Fruit fly (Drosophila melanogaster) whole organism, wandering third instar larva: Measurements from ENCODE around the gene BBS1.

Source experiments
- Abd-B ChIP-seq: fragments of >200 bp; optimal IDR thresholded peaks from 2 replicates; lab custom pipeline; 2017; ENCODE audit warnings: missing biosample characterization, missing genetic modification characterization
- CG32264 ChIP-seq: fragments of 200-800 bp; sonication (Bioruptor generic); optimal IDR thresholded peaks from 2 replicates; lab custom pipeline; 2016; ENCODE audit warnings: missing biosample characterization, missing genetic modification characterization
- CrebA ChIP-seq: fragments of 200-800 bp; sonication (Bioruptor generic); optimal IDR thresholded peaks from 2 replicates; lab custom pipeline; 2016; ENCODE audit warnings: missing biosample characterization, mild to moderate bottlenecking, missing genetic modification characterization, borderline replicate concordance
- Dfd ChIP-seq: fragments of >200 bp; optimal IDR thresholded peaks from 2 replicates; lab custom pipeline; 2017; ENCODE audit warnings: missing biosample characterization, missing genetic modification characterization
- Dif ChIP-seq: fragments of 200-275, 200-300 bp; sonication (Bioruptor generic); optimal IDR thresholded peaks from 2 replicates; lab custom pipeline; 2018; ENCODE audit warnings: missing biosample characterization, missing genetic modification characterization; ENCODE audit not compliant: partially characterized antibody
- HLH106 ChIP-seq: fragments of 200-800 bp; optimal IDR thresholded peaks from 3 replicates; lab custom pipeline; 2019; ENCODE audit warnings: missing biosample characterization, mild to moderate bottlenecking, missing genetic modification characterization, moderate library complexity
- Hr83 ChIP-seq: fragments of 200-300 bp; sonication (Bioruptor generic); optimal IDR thresholded peaks from 2 replicates; lab custom pipeline; 2016; ENCODE audit warnings: missing biosample characterization, mild to moderate bottlenecking, missing genetic modification characterization, moderate library complexity; ENCODE audit not compliant: poor library complexity, severe bottlenecking
- Jra ChIP-seq: sonication (Bioruptor generic); optimal IDR thresholded peaks from 2 replicates; lab custom pipeline; 2016; ENCODE audit warnings: missing biosample characterization, missing genetic modification characterization
- Mio ChIP-seq: sonication (Bioruptor generic); optimal IDR thresholded peaks from 2 replicates; lab custom pipeline; 2016; ENCODE audit warnings: missing biosample characterization, missing genetic modification characterization
- Myc ChIP-seq: fragments of >200 bp; optimal IDR thresholded peaks from 2 replicates; lab custom pipeline; 2017
- N ChIP-seq: fragments of >200 bp; optimal IDR thresholded peaks from 2 replicates; lab custom pipeline; 2018; ENCODE audit warnings: missing biosample characterization, missing external identifiers, missing genetic modification characterization
- OdsH ChIP-seq: fragments of 200-800 bp; sonication (Bioruptor generic); optimal IDR thresholded peaks from 2 replicates; lab custom pipeline; 2016; ENCODE audit warnings: missing biosample characterization, mild to moderate bottlenecking, missing genetic modification characterization
- Sp1 ChIP-seq: fragments of 200-800 bp; sonication (Bioruptor generic); optimal IDR thresholded peaks from 3 replicates; lab custom pipeline; 2019; ENCODE audit warnings: missing biosample characterization, mild to moderate bottlenecking, missing genetic modification characterization, moderate library complexity
- Vsx2 ChIP-seq: fragments of 200-300, 225-300 bp; sonication (Bioruptor generic); optimal IDR thresholded peaks from 2 replicates; lab custom pipeline; 2018; ENCODE audit warnings: missing biosample characterization, missing genetic modification characterization; ENCODE audit not compliant: partially characterized antibody
- brk ChIP-seq: fragments of 200-800 bp; sonication (Bioruptor generic); optimal IDR thresholded peaks from 2 replicates; lab custom pipeline; 2016; ENCODE audit warnings: missing biosample characterization, mild to moderate bottlenecking, missing genetic modification characterization
- dl ChIP-seq, 2 experiments: fragments of 175-275, 200-275 bp in 1 of 2; fragments of 200-275 bp in 1 of 2; sonication (Bioruptor generic); optimal IDR thresholded peaks; lab custom pipeline; 2018; ENCODE audit warnings: mild to moderate bottlenecking in 2 of 2, missing biosample characterization in 2 of 2, missing genetic modification characterization in 2 of 2, moderate library complexity in 2 of 2; ENCODE audit not compliant: partially characterized antibody in 2 of 2, insufficient read depth in 1 of 2
- dmrt93B ChIP-seq: fragments of 200-800 bp; sonication (Bioruptor generic); optimal IDR thresholded peaks from 2 replicates; lab custom pipeline; 2018; ENCODE audit warnings: missing biosample characterization, mild to moderate bottlenecking, missing genetic modification characterization
- dsf ChIP-seq: sonication (Bioruptor generic); optimal IDR thresholded peaks from 2 replicates; lab custom pipeline; 2016; ENCODE audit warnings: missing biosample characterization, missing genetic modification characterization, borderline replicate concordance
- ey ChIP-seq: fragments of 200-800 bp; sonication (Bioruptor generic); optimal IDR thresholded peaks from 2 replicates; lab custom pipeline; 2016; ENCODE audit warnings: missing biosample characterization, missing genetic modification characterization
- fru ChIP-seq: fragments of 200-800 bp; sonication (Bioruptor generic); optimal IDR thresholded peaks from 3 replicates; lab custom pipeline; 2016; ENCODE audit warnings: missing biosample characterization, mild to moderate bottlenecking, missing genetic modification characterization
- h ChIP-seq: fragments of 200-800 bp; sonication (Bioruptor generic); optimal IDR thresholded peaks from 3 replicates; lab custom pipeline; 2016; ENCODE audit warnings: missing biosample characterization, mild to moderate bottlenecking, missing genetic modification characterization
- jim ChIP-seq: fragments of 175-275, 200-325 bp; sonication (Bioruptor generic); optimal IDR thresholded peaks from 2 replicates; lab custom pipeline; 2016; ENCODE audit warnings: missing biosample characterization, mild to moderate bottlenecking, missing genetic modification characterization
- lola ChIP-seq: fragments of >200 bp; optimal IDR thresholded peaks from 2 replicates; lab custom pipeline; 2017; ENCODE audit warnings: missing biosample characterization, missing genetic modification characterization
- psq ChIP-seq: fragments of 200-800 bp; sonication (Bioruptor generic); optimal IDR thresholded peaks from 3 replicates; lab custom pipeline; 2017; ENCODE audit warnings: missing biosample characterization, mild to moderate bottlenecking, missing genetic modification characterization, moderate library complexity
- rgr ChIP-seq: fragments of 200-800 bp; sonication (Bioruptor generic); optimal IDR thresholded peaks from 3 replicates; lab custom pipeline; 2016; ENCODE audit warnings: missing biosample characterization, mild to moderate bottlenecking, missing genetic modification characterization
- sv ChIP-seq: fragments of 200-800 bp; sonication (Bioruptor generic); optimal IDR thresholded peaks from 3 replicates; lab custom pipeline; 2016; ENCODE audit warnings: missing biosample characterization, missing genetic modification characterization
- tai ChIP-seq: sonication (Bioruptor generic); optimal IDR thresholded peaks from 2 replicates; lab custom pipeline; 2016; ENCODE audit warnings: missing biosample characterization, missing genetic modification characterization
- usp ChIP-seq: fragments of >200 bp; optimal IDR thresholded peaks from 2 replicates; lab custom pipeline; 2017; ENCODE audit warnings: missing biosample characterization, missing genetic modification characterization

Gene BBS1

dm6 chr3L:7134818-7135217 lies 9.1 kb downstream of the BBS1 start:
- TF ChIP-seq jim (GFP tag; lab: Kevin White, UChicago) (peak; percentile 12), ey (GFP tag; lab: Kevin White, UChicago) (no peak)
- TF ChIP-seq, all 38 proteins: peak for 1

DNA sequence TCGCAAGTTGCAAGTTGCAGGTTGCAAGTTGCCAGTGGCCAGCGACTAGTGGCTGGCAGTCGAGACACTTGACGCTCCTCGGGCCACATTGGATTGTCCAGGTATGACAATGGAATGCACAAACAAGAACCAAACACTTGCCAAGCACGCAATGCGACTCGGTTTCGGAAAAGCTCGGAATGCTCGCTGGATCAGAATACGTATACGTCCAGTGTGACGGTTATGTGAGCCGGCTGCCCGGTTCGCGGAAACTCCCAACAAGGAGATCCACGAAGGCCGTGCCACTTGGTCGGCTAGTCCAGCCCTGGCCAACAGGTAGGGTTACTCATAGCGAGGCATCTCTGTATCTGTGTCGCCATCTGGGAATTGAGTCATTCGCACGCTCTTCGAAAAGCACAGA lies 11.0 kb downstream of the BBS1 start:
- no peak for TF ChIP-seq Myc (lab: Kevin White, UChicago)
- no peak for TF ChIP-seq Abd-B (GFP tag; lab: Kevin White, UChicago)
- TF ChIP-seq usp (GFP tag; lab: Kevin White, UChicago): no peak
- no peak for TF ChIP-seq Sp1
- no peak for TF ChIP-seq fru (GFP tag; lab: Kevin White, UChicago)
- no peak for TF ChIP-seq dsf (GFP tag; lab: Kevin White, UChicago)
- no peak for TF ChIP-seq Jra
- TF ChIP-seq rgr (GFP tag; lab: Kevin White, UChicago): no peak

dm6 chr3L:7137613-7138189 lies 12.0 kb downstream of the BBS1 start:
- TF ChIP-seq fru (GFP tag; lab: Kevin White, UChicago) (peak; percentile 6), dmrt93B (no peak), psq (peak; percentile 14)

dm6 chr3L:7143283-7143682 lies 17.6 kb downstream of the BBS1 start:
- TF ChIP-seq Dif (GFP tag; lab: Kevin White, UChicago) (peak; percentile 43), rgr (GFP tag; lab: Kevin White, UChicago) (no peak), Hr83 (GFP tag; lab: Kevin White, UChicago) (no peak), brk (GFP tag; lab: Kevin White, UChicago) (no peak), CrebA (no peak), fru (GFP tag; lab: Kevin White, UChicago) (peak; percentile 5), N (GFP tag; lab: Kevin White, UChicago) (peak; percentile 55), Vsx2 (GFP tag; lab: Kevin White, UChicago) (peak; percentile 54), HLH106 (no peak), Myc (lab: Kevin White, UChicago) (peak; percentile 84), lola (no peak), Jra (no peak), Abd-B (GFP tag; lab: Kevin White, UChicago) (no peak), dl (GFP tag; optimal IDR thresholded peaks at IDR 0.05; lab: Kevin White, UChicago; ENCODE audit: insufficient read depth in 1 of 2, partially characterized antibody in 2 of 2) (no peak)

DNA sequence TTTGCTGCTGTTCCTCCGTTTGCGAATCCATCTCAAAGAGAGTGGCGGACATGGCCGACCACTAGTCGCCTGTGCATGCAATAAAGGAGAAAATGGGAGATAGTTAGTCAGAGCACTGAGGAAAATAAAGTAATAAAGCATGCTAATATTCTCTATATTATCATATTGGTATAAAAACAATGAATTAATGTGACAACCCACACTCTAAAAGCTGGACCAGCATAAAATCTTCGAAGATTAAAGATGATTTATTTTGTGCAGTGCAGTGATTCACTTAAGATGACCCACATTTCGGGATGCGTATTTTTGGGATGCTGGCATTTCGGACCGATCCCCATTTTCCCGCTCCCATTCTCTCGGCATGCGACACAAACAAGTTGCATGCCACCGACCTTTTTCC lies 22.1 kb downstream of the BBS1 start:
- no peak for TF ChIP-seq Dfd (GFP tag; lab: Kevin White, UChicago)
- no peak for TF ChIP-seq brk (GFP tag; lab: Kevin White, UChicago)
- no peak for TF ChIP-seq ey (GFP tag; lab: Kevin White, UChicago)
- no peak for TF ChIP-seq CrebA
- no peak for TF ChIP-seq dmrt93B
- no peak for TF ChIP-seq OdsH (GFP tag; lab: Kevin White, UChicago)
- TF ChIP-seq CG32264 (GFP tag; lab: Kevin White, UChicago): no peak
- TF ChIP-seq h (GFP tag; lab: Kevin White, UChicago): no peak

DNA sequence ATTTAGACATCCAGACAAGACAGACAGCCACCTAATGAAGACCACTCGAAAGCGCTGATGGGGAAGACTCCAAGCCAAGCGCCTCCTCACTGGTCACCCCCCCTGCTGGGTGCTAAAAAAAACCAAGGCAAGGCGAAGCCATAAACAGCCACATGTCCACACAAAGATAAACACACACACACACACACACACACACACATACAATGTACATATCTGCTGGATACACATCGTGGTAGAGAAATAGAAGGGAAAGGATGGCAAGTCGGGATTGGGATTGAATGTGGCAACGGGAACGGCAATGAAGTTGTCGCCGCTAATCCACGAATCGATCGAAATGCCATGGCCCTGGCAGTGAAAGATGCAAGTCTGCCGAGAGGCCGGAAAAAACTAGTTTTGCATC lies 23.7 kb downstream of the BBS1 start:
- TF ChIP-seq h (GFP tag; lab: Kevin White, UChicago) (no peak), tai (no peak), Dfd (GFP tag; lab: Kevin White, UChicago) (peak; percentile 90), Mio (no peak), Abd-B (GFP tag; lab: Kevin White, UChicago) (no peak), CrebA (no peak), sv (GFP tag; lab: Kevin White, UChicago) (no peak)
